Worm (Caenorhabditis elegans) whole organism, L4/young adult: ENCODE results near the gene F59A1.15.

ENCODE experiments used
- W03F9.2 ChIP-seq: fragments of 150-350 bp; optimal IDR thresholded peaks from 2 replicates; lab custom pipeline; 2014; ENCODE audit warnings: missing biosample characterization, missing genetic modification characterization
- dao-5 ChIP-seq: sonication (generic microtip); optimal IDR thresholded peaks from 2 replicates; lab custom pipeline; 2016; ENCODE audit warnings: missing genotype, missing genetic modification characterization, moderate library complexity, missing compliant biosample characterization
- him-1 ChIP-seq: sonication (generic microtip); optimal IDR thresholded peaks from 2 replicates; lab custom pipeline; 2016; ENCODE audit warnings: missing genotype, missing genetic modification reagents, missing genetic modification characterization, missing compliant biosample characterization

The F59A1.15 gene

ce11 chrV:17683763-17684162 lies at the start of gene F59A1.15:
TSS of gene F59A1.15 (minus strand) at chrV:17683863.
- TF ChIP-seq him-1 (tag; lab: Kevin White, UChicago) (no peak), W03F9.2 (tag; lab: Kevin White, UChicago) (no peak), dao-5 (tag; lab: Kevin White, UChicago) (no peak)

ce11 chrV:17732516-17732915 lies 48.9 kb upstream of the F59A1.15 start, which contains the start of gene twk-42:
TSS of gene twk-42 (minus strand) at chrV:17732616.
- no peak for TF ChIP-seq W03F9.2 (tag; lab: Kevin White, UChicago)
- TF ChIP-seq dao-5 (tag; lab: Kevin White, UChicago), result no peak
- no peak for TF ChIP-seq him-1 (tag; lab: Kevin White, UChicago)

ce11 chrV:17728757-17729156 lies 45.1 kb upstream of the F59A1.15 start:
- TF ChIP-seq him-1 (tag; lab: Kevin White, UChicago) (no peak), W03F9.2 (tag; lab: Kevin White, UChicago) (no peak), dao-5 (tag; lab: Kevin White, UChicago) (no peak)

ce11 chrV:17728336-17728735 lies 44.7 kb upstream of the F59A1.15 start:
- TF ChIP-seq W03F9.2 (tag; lab: Kevin White, UChicago) (no peak), him-1 (tag; lab: Kevin White, UChicago) (no peak), dao-5 (tag; lab: Kevin White, UChicago) (no peak)

- TF ChIP-seq W03F9.2 (tag; lab: Kevin White, UChicago) (no peak), him-1 (tag; lab: Kevin White, UChicago) (no peak), dao-5 (tag; lab: Kevin White, UChicago) (no peak)
Measured at ce11 chrV:17724704-17725103, 41.0 kb upstream of the F59A1.15 start, which contains the start of gene fat-5. TSS of gene fat-5 (plus strand) at chrV:17725004.

- no peak for TF ChIP-seq W03F9.2 (tag; lab: Kevin White, UChicago)
- TF ChIP-seq him-1 (tag; lab: Kevin White, UChicago), result no peak
- TF ChIP-seq dao-5 (tag; lab: Kevin White, UChicago), result no peak
Measured at ce11 chrV:17723142-17723781, 39.6 kb upstream of the F59A1.15 start.

- TF ChIP-seq dao-5 (tag; lab: Kevin White, UChicago) (no peak), him-1 (tag; lab: Kevin White, UChicago) (no peak), W03F9.2 (tag; lab: Kevin White, UChicago) (no peak)
Measured at ce11 chrV:17722553-17722952, 38.9 kb upstream of the F59A1.15 start.

ce11 chrV:17721709-17722108 lies 38.0 kb upstream of the F59A1.15 start:
- TF ChIP-seq W03F9.2 (tag; lab: Kevin White, UChicago), result no peak
- TF ChIP-seq him-1 (tag; lab: Kevin White, UChicago), result no peak
- TF ChIP-seq dao-5 (tag; lab: Kevin White, UChicago), result no peak

- TF ChIP-seq W03F9.2 (tag; lab: Kevin White, UChicago), result no peak
Measured at ce11 chrV:17718647-17719046, 35.0 kb upstream of the F59A1.15 start, which contains the start of gene str-77. TSS of gene str-77 (plus strand) at chrV:17718947.

- TF ChIP-seq him-1 (tag; lab: Kevin White, UChicago), result no peak
- TF ChIP-seq W03F9.2 (tag; lab: Kevin White, UChicago), result no peak
- no peak for TF ChIP-seq dao-5 (tag; lab: Kevin White, UChicago)
Measured at ce11 chrV:17714330-17714729, 30.7 kb upstream of the F59A1.15 start, which contains the start of gene twk-33. TSS of gene twk-33 (minus strand) at chrV:17714377.

- TF ChIP-seq W03F9.2 (tag; lab: Kevin White, UChicago) (no peak), dao-5 (tag; lab: Kevin White, UChicago) (no peak), him-1 (tag; lab: Kevin White, UChicago) (no peak)
Measured at ce11 chrV:17712349-17712748, 28.7 kb upstream of the F59A1.15 start.

- no peak for TF ChIP-seq dao-5 (tag; lab: Kevin White, UChicago)
- TF ChIP-seq him-1 (tag; lab: Kevin White, UChicago), result no peak
- TF ChIP-seq W03F9.2 (tag; lab: Kevin White, UChicago), result no peak
Measured at ce11 chrV:17707022-17707421, 23.4 kb upstream of the F59A1.15 start, which contains the start of gene srh-31. TSS of gene srh-31 (plus strand) at chrV:17707322.

ce11 chrV:17706217-17706806 lies 22.6 kb upstream of the F59A1.15 start:
- TF ChIP-seq him-1 (tag; lab: Kevin White, UChicago) (no peak), dao-5 (tag; lab: Kevin White, UChicago) (no peak), W03F9.2 (tag; lab: Kevin White, UChicago) (no peak)

- TF ChIP-seq W03F9.2 (tag; lab: Kevin White, UChicago) (no peak), dao-5 (tag; lab: Kevin White, UChicago) (no peak), him-1 (tag; lab: Kevin White, UChicago) (no peak)
Measured at ce11 chrV:17705814-17706213, 22.2 kb upstream of the F59A1.15 start, which contains the start of gene W06D12.6. TSS of gene W06D12.6 (plus strand) at chrV:17706114.
